Fruit fly (Drosophila melanogaster) whole organism, embryonic: Measurements from ENCODE around the gene HtrA2.
A peak's percentile ranks its signal among the peaks of the same experiment; 100 is the strongest.

ENCODE experiments used
- BEAF-32 ChIP-seq: fragments of 200-800 bp; sonication (Bioruptor generic); optimal IDR thresholded peaks from 3 replicates; lab custom pipeline; 2017; ENCODE audit warnings: missing biosample characterization, missing genetic modification characterization, mild to moderate bottlenecking, moderate library complexity, missing genetic modification reagents
- BtbVII ChIP-seq: fragments of 200-800 bp; sonication (Bioruptor generic); optimal IDR thresholded peaks from 3 replicates; lab custom pipeline; 2017; ENCODE audit warnings: missing biosample characterization, mild to moderate bottlenecking, missing genetic modification characterization
- CG10543 ChIP-seq: fragments of 200-800 bp; sonication (Bioruptor generic); optimal IDR thresholded peaks from 3 replicates; lab custom pipeline; 2017; ENCODE audit warnings: missing biosample characterization, mild to moderate bottlenecking, missing genetic modification characterization, moderate library complexity
- CG11247 ChIP-seq: fragments of 200-800 bp; sonication (Bioruptor generic); IDR thresholded peaks from 2 replicates; pipeline ENCODE4 v1.3.6; 2022; ENCODE audit warnings: missing biosample characterization, missing genetic modification characterization
- CG15011 ChIP-seq: fragments of 200-800 bp; sonication (Bioruptor generic); optimal IDR thresholded peaks from 3 replicates; lab custom pipeline; 2018; ENCODE audit warnings: missing biosample characterization, mild to moderate bottlenecking, missing genetic modification characterization
- CG15073 ChIP-seq: fragments of 200-800 bp; sonication (Bioruptor generic); optimal IDR thresholded peaks from 2 replicates; lab custom pipeline; 2016; ENCODE audit warnings: missing biosample characterization, missing genetic modification characterization
- CG16815 ChIP-seq: fragments of 200-800 bp; sonication (Bioruptor generic); optimal IDR thresholded peaks from 3 replicates; lab custom pipeline; 2017; ENCODE audit warnings: missing biosample characterization, mild to moderate bottlenecking, missing genetic modification characterization
- CG17829 ChIP-seq: fragments of 200-800 bp; optimal IDR thresholded peaks from 2 replicates; lab custom pipeline; 2019; ENCODE audit warnings: missing biosample characterization, mild to moderate bottlenecking, missing genetic modification characterization, moderate library complexity
- CG1792 ChIP-seq: fragments of 200-800 bp; sonication (Bioruptor generic); optimal IDR thresholded peaks from 2 replicates; lab custom pipeline; 2016; ENCODE audit warnings: missing biosample characterization, missing genetic modification characterization
- CG18476 ChIP-seq: fragments of 200-800 bp; sonication (Bioruptor generic); optimal IDR thresholded peaks from 2 replicates; lab custom pipeline; 2016; ENCODE audit warnings: missing biosample characterization, mild to moderate bottlenecking, missing genetic modification characterization
- CG2202 ChIP-seq: fragments of 200-800 bp; sonication (Bioruptor generic); optimal IDR thresholded peaks from 2 replicates; lab custom pipeline; 2018; ENCODE audit warnings: missing biosample characterization, mild to moderate bottlenecking, missing genetic modification characterization
- CG2875 ChIP-seq: fragments of 200-800 bp; sonication (Bioruptor generic); optimal IDR thresholded peaks from 2 replicates; lab custom pipeline; 2017; ENCODE audit warnings: missing biosample characterization, mild to moderate bottlenecking, missing genetic modification characterization, missing genetic modification reagents
- CG33213 ChIP-seq: fragments of 200-800 bp; sonication (Bioruptor generic); optimal IDR thresholded peaks from 3 replicates; lab custom pipeline; 2016; ENCODE audit warnings: missing biosample characterization, missing genetic modification characterization
- CG3726 ChIP-seq: fragments of 200-800 bp; sonication (Bioruptor generic); IDR thresholded peaks from 3 replicates; pipeline ENCODE4, ENCODE4 v1.3.6; 2022; ENCODE audit warnings: missing biosample characterization, missing genetic modification characterization
- CG4328 ChIP-seq: fragments of 200-800 bp; sonication (Bioruptor generic); optimal IDR thresholded peaks from 3 replicates; lab custom pipeline; 2017; ENCODE audit warnings: missing biosample characterization, missing genetic modification reagents, missing genetic modification characterization
- CG7839 ChIP-seq: fragments of 200-800 bp; sonication (Bioruptor generic); optimal IDR thresholded peaks from 3 replicates; lab custom pipeline; 2018; ENCODE audit warnings: missing biosample characterization, mild to moderate bottlenecking, missing genetic modification characterization, moderate library complexity
- CG7987 ChIP-seq: fragments of 200-800 bp; sonication (Bioruptor generic); optimal IDR thresholded peaks from 2 replicates; lab custom pipeline; 2018; ENCODE audit warnings: missing biosample characterization, mild to moderate bottlenecking, missing genetic modification characterization, moderate library complexity
- CG9437 ChIP-seq: fragments of 200-800 bp; sonication (Bioruptor generic); optimal IDR thresholded peaks from 2 replicates; lab custom pipeline; 2018; ENCODE audit warnings: missing biosample characterization, mild to moderate bottlenecking, missing genetic modification characterization
- CG9727 ChIP-seq: fragments of 200-800 bp; sonication (Bioruptor generic); optimal IDR thresholded peaks from 3 replicates; lab custom pipeline; 2017; ENCODE audit warnings: missing biosample characterization, mild to moderate bottlenecking, missing genetic modification characterization
- CG9817 ChIP-seq: fragments of 200-800 bp; sonication (Bioruptor generic); optimal IDR thresholded peaks from 2 replicates; lab custom pipeline; 2018; ENCODE audit warnings: missing biosample characterization, mild to moderate bottlenecking, missing genetic modification characterization, moderate library complexity
- CG9876 ChIP-seq: fragments of 200-800 bp; sonication (Bioruptor generic); optimal IDR thresholded peaks from 2 replicates; lab custom pipeline; 2016; ENCODE audit warnings: missing biosample characterization, missing genetic modification characterization
- CTCF ChIP-seq: fragments of 200-800 bp; sonication (Bioruptor generic); optimal IDR thresholded peaks from 2 replicates; lab custom pipeline; 2017; ENCODE audit warnings: missing biosample characterization, mild to moderate bottlenecking, missing genetic modification characterization, moderate library complexity
- Dip2 ChIP-seq: fragments of 200-800 bp; sonication (Bioruptor generic); IDR thresholded peaks from 2 replicates; pipeline ENCODE4 v1.3.6; 2022; ENCODE audit warnings: missing biosample characterization, missing genetic modification characterization
- Doc2 ChIP-seq: fragments of 200-800 bp; sonication (Bioruptor generic); IDR thresholded peaks from 2 replicates; pipeline ENCODE4 v1.3.6; 2022; ENCODE audit warnings: missing biosample characterization, missing genetic modification characterization
- Dp ChIP-seq: fragments of 200-800 bp; sonication (Bioruptor generic); optimal IDR thresholded peaks from 2 replicates; lab custom pipeline; 2018; ENCODE audit warnings: missing biosample characterization, mild to moderate bottlenecking, missing genetic modification characterization, moderate library complexity
- E2f1 ChIP-seq: fragments of 200-800 bp; sonication (Bioruptor generic); IDR thresholded peaks from 2 replicates; pipeline ENCODE4 v1.3.6; 2022; ENCODE audit warnings: missing biosample characterization, missing genetic modification characterization
- E2f2 ChIP-seq: fragments of 200-800 bp; sonication (Bioruptor generic); IDR thresholded peaks from 2 replicates; pipeline ENCODE4 v1.3.6; 2022; ENCODE audit warnings: missing biosample characterization, missing genetic modification characterization
- Eip74EF ChIP-seq, 2 experiments: fragments of 200-800 bp in 1 of 2; fragments of >200 bp in 1 of 2; sonication (Bioruptor generic) in 1 of 2; optimal IDR thresholded peaks; 2 replicates each; lab custom pipeline; 2017 to 2019; ENCODE audit warnings: missing biosample characterization in 2 of 2, missing genetic modification characterization in 2 of 2, mild to moderate bottlenecking in 1 of 2, moderate library complexity in 1 of 2
- Fer2 ChIP-seq: fragments of 200-800 bp; sonication (Bioruptor generic); optimal IDR thresholded peaks from 2 replicates; lab custom pipeline; 2018; ENCODE audit warnings: missing biosample characterization, mild to moderate bottlenecking, missing genetic modification characterization, moderate library complexity
- GATAe ChIP-seq: fragments of 200-800 bp; sonication (Bioruptor generic); conservative IDR thresholded peaks from 2 replicates; pipeline ENCODE4 v1.3.6; 2022; ENCODE audit warnings: missing biosample characterization, missing genetic modification characterization
- HmgZ ChIP-seq: fragments of 200-800 bp; sonication (Bioruptor generic); optimal IDR thresholded peaks from 2 replicates; lab custom pipeline; 2018; ENCODE audit warnings: missing biosample characterization, mild to moderate bottlenecking, missing genetic modification characterization
- Mad ChIP-seq: fragments of 200-800 bp; sonication (Bioruptor generic); optimal IDR thresholded peaks from 2 replicates; lab custom pipeline; 2016; ENCODE audit warnings: missing biosample characterization, missing genetic modification characterization
- NC2α ChIP-seq: fragments of 200-800 bp; sonication (Bioruptor generic); optimal IDR thresholded peaks from 2 replicates; lab custom pipeline; 2016; ENCODE audit warnings: missing biosample characterization, missing genetic modification characterization
- NK7.1 ChIP-seq: fragments of 200-800 bp; sonication (Bioruptor generic); optimal IDR thresholded peaks from 3 replicates; lab custom pipeline; 2016; ENCODE audit warnings: missing biosample characterization, missing genetic modification characterization
- Nf-YB ChIP-seq: fragments of 200-800 bp; sonication (Bioruptor generic); optimal IDR thresholded peaks from 3 replicates; lab custom pipeline; 2019; ENCODE audit warnings: missing biosample characterization, mild to moderate bottlenecking, missing genetic modification characterization, moderate library complexity
- Poxn ChIP-seq: fragments of 200-800 bp; sonication (Bioruptor generic); IDR thresholded peaks from 2 replicates; pipeline ENCODE4 v1.3.6; 2022; ENCODE audit warnings: missing biosample characterization, missing genetic modification characterization
- Ravus ChIP-seq: fragments of 200-800 bp; sonication (Bioruptor generic); IDR thresholded peaks from 2 replicates; pipeline ENCODE4 v1.3.6; 2022; ENCODE audit warnings: missing biosample characterization, missing genetic modification characterization
- Ssrp ChIP-seq: fragments of 200-800 bp; sonication (Bioruptor generic); optimal IDR thresholded peaks from 2 replicates; lab custom pipeline; 2018; ENCODE audit warnings: missing biosample characterization, mild to moderate bottlenecking, missing genetic modification characterization, moderate library complexity
- amos ChIP-seq: fragments of 200-800 bp; sonication (Bioruptor generic); IDR thresholded peaks from 2 replicates; pipeline ENCODE4 v1.3.6; 2022; ENCODE audit warnings: missing biosample characterization, missing genetic modification characterization; ENCODE audit not compliant: partially characterized antibody
- ato ChIP-seq: fragments of 200-800 bp; sonication (Bioruptor generic); IDR thresholded peaks from 2 replicates; pipeline ENCODE4 v1.3.6; 2022; ENCODE audit warnings: missing biosample characterization, missing genetic modification characterization; ENCODE audit not compliant: partially characterized antibody
- cato ChIP-seq: fragments of 200-800 bp; sonication (Bioruptor generic); optimal IDR thresholded peaks from 2 replicates; lab custom pipeline; 2016; ENCODE audit warnings: missing biosample characterization, missing genetic modification characterization, borderline replicate concordance
- chinmo ChIP-seq: fragments of 200-800 bp; sonication (Bioruptor generic); IDR thresholded peaks from 4 replicates; pipeline ENCODE4 v1.3.6; 2022; ENCODE audit warnings: missing biosample characterization, missing genetic modification characterization; ENCODE audit not compliant: partially characterized antibody
- chn ChIP-seq: fragments of 200-800 bp; sonication (Bioruptor generic); optimal IDR thresholded peaks from 2 replicates; lab custom pipeline; 2016; ENCODE audit warnings: missing biosample characterization, missing genetic modification characterization
- crol ChIP-seq: fragments of 200-800 bp; sonication (Bioruptor generic); IDR thresholded peaks from 2 replicates; pipeline ENCODE4 v1.3.6; 2022; ENCODE audit warnings: missing biosample characterization, missing genetic modification characterization
- eve ChIP-seq, 2 experiments: fragments of >200 bp; optimal IDR thresholded peaks; 2 replicates each; lab custom pipeline; 2017; ENCODE audit warnings: missing biosample characterization in 2 of 2, missing genetic modification characterization in 2 of 2
- kni ChIP-seq: fragments of 200-800 bp; sonication (Bioruptor generic); optimal IDR thresholded peaks from 3 replicates; lab custom pipeline; 2017; ENCODE audit warnings: mild to moderate bottlenecking, missing biosample characterization, missing genetic modification reagents, missing genetic modification characterization
- salm ChIP-seq: fragments of 200-800 bp; sonication (Bioruptor generic); optimal IDR thresholded peaks from 2 replicates; lab custom pipeline; 2018; ENCODE audit warnings: missing biosample characterization, mild to moderate bottlenecking, missing genetic modification characterization
- seq ChIP-seq: fragments of 200-800 bp; sonication (Bioruptor generic); IDR thresholded peaks from 2 replicates; pipeline ENCODE4 v1.3.6; 2022; ENCODE audit warnings: missing biosample characterization, missing genetic modification characterization
- twi ChIP-seq: fragments of 200-800 bp; optimal IDR thresholded peaks from 2 replicates; lab custom pipeline; 2019; ENCODE audit warnings: missing biosample characterization, mild to moderate bottlenecking, missing genetic modification characterization, moderate library complexity
- vfl ChIP-seq: fragments of 200-800 bp; sonication (Bioruptor generic); optimal IDR thresholded peaks from 2 replicates; lab custom pipeline; 2016; ENCODE audit warnings: missing biosample characterization, missing genetic modification characterization

Gene HtrA2

dm6 chr3R:14478438-14479033 lies 33.0 kb downstream of the HtrA2 start (continued):
- TF ChIP-seq CG9817 (tag; lab: Kevin White, UChicago) = peak; percentile 69
- TF ChIP-seq CG4328 (GFP tag; lab: Kevin White, UChicago) = peak; percentile 20
- peak; percentile 80 for TF ChIP-seq E2f1 (GFP tag; lab: Robert Waterston, UW)
- TF ChIP-seq Ssrp = peak; percentile 82
- peak; percentile 64 for TF ChIP-seq cato (GFP tag; lab: Kevin White, UChicago)
- peak; percentile 64 for TF ChIP-seq BtbVII (GFP tag; lab: Kevin White, UChicago)
- peak; percentile 41 for TF ChIP-seq CG10543 (GFP tag; lab: Kevin White, UChicago)
- TF ChIP-seq Doc2 (GFP tag; lab: Robert Waterston, UW) = no peak
- TF ChIP-seq CG7987 (GFP tag; lab: Kevin White, UChicago) = no peak
- peak; percentile 8 for TF ChIP-seq HmgZ (tag; lab: Kevin White, UChicago)
- TF ChIP-seq amos (GFP tag; lab: Robert Waterston, UW) = no peak
- TF ChIP-seq chn (GFP tag; lab: Kevin White, UChicago) = peak; percentile 44
- no peak for TF ChIP-seq CG33213 (GFP tag; lab: Kevin White, UChicago)
- TF ChIP-seq seq (GFP tag; lab: Robert Waterston, UW) = 0 out of 2 replicates have a peak, but pooled peaks have one; percentile 37
- TF ChIP-seq NK7.1 (GFP tag; lab: Kevin White, UChicago) = no peak
- peak; percentile 64 for TF ChIP-seq salm (tag; lab: Kevin White, UChicago)
- no peak for TF ChIP-seq Mad (GFP tag; lab: Kevin White, UChicago)
- TF ChIP-seq GATAe (GFP tag; lab: Robert Waterston, UW) = no peak; the same call in 1 of the 2 replicates
- TF ChIP-seq eve (GFP tag; optimal IDR thresholded peaks at IDR 0.05; lab: Kevin White, UChicago) = peak in 1 of 2 experiments; percentile 77
- TF ChIP-seq CG15073 (GFP tag; lab: Kevin White, UChicago) = no peak
- no peak for TF ChIP-seq CG1792
- TF ChIP-seq Nf-YB (GFP tag; lab: Kevin White, UChicago) = peak; percentile 75
- peak; percentile 91 for TF ChIP-seq chinmo
- no peak for TF ChIP-seq vfl (GFP tag; lab: Kevin White, UChicago)
- TF ChIP-seq Dp = no peak
- TF ChIP-seq Eip74EF (GFP tag; optimal IDR thresholded peaks at IDR 0.05; lab: Kevin White, UChicago) = peak in 1 of 2 experiments; percentile 80
- no peak for TF ChIP-seq CG11247 (GFP tag; lab: Robert Waterston, UW)
- TF ChIP-seq Fer2 = peak; percentile 41
- no peak for TF ChIP-seq BEAF-32 (GFP tag; lab: Kevin White, UChicago)
- TF ChIP-seq CG18476 (GFP tag; lab: Kevin White, UChicago) = peak; percentile 58
- peak; percentile 44 for TF ChIP-seq kni (GFP tag; lab: Kevin White, UChicago)
- peak; percentile 73 for TF ChIP-seq CG7839
- peak; percentile 44 for TF ChIP-seq Ravus (GFP tag; lab: Robert Waterston, UW)
- TF ChIP-seq E2f2 (GFP tag; lab: Robert Waterston, UW) = peak; percentile 61; the same call in 1 of the 2 replicates
- TF ChIP-seq CG2875 (GFP tag; lab: Kevin White, UChicago) = peak; percentile 34
- TF ChIP-seq Dip2 = no peak
- TF ChIP-seq CG9727 (GFP tag; lab: Kevin White, UChicago) = peak; percentile 90
- TF ChIP-seq crol (GFP tag; lab: Robert Waterston, UW) = peak; percentile 81
- peak; percentile 45 for TF ChIP-seq twi (tag; lab: Kevin White, UChicago)
- TF ChIP-seq NC2α = no peak
- peak; percentile 93 for TF ChIP-seq CG17829 (tag; lab: Kevin White, UChicago)
- TF ChIP-seq ato (GFP tag; lab: Robert Waterston, UW) = no peak
- peak; percentile 73 for TF ChIP-seq CG16815
- TF ChIP-seq CG15011 (GFP tag; lab: Kevin White, UChicago) = peak; percentile 70
- peak; percentile 71 for TF ChIP-seq CG9437 (GFP tag; lab: Kevin White, UChicago)
- peak; percentile 65 for TF ChIP-seq CG2202 (tag; lab: Kevin White, UChicago)
- no peak for TF ChIP-seq CTCF (GFP tag; lab: Kevin White, UChicago)
- no peak for TF ChIP-seq CG9876 (GFP tag; lab: Kevin White, UChicago)
- TF ChIP-seq CG3726 (GFP tag; lab: Robert Waterston, UW) = no peak
- no peak for TF ChIP-seq Poxn (GFP tag; lab: Robert Waterston, UW)
